Fruit fly (Drosophila melanogaster): ENCODE measurements around the gene RYa-R.
A peak's percentile ranks its signal among the peaks of the same experiment; 100 is the strongest.

Gene RYa-R

dm6 chr3R:27019701-27020172 is 23.0 kb downstream of the RYa-R start, which contains the start of gene CG17191 (continued):
- TF ChIP-seq CG18619 (GFP tag; optimal IDR thresholded peaks at IDR 0.05) (no peak), slbo (GFP tag; IDR thresholded peaks at IDR 0.05) (no peak), jigr1 (GFP tag; IDR thresholded peaks at IDR 0.05) (no peak), crp (GFP tag; optimal IDR thresholded peaks at IDR 0.05) (no peak), Bgb (GFP tag; IDR thresholded peaks at IDR 0.05; ENCODE audit: partially characterized antibody) (no peak), wek (GFP tag; optimal IDR thresholded peaks at IDR 0.05) (no peak), mld (GFP tag; IDR thresholded peaks at IDR 0.05; ENCODE audit: partially characterized antibody) (no peak), exex (tag; optimal IDR thresholded peaks at IDR 0.05) (peak; percentile 90), CG2199 (GFP tag; IDR thresholded peaks at IDR 0.05) (no peak), yki (optimal IDR thresholded peaks at IDR 0.05) (no peak), NC2α (GFP tag; optimal IDR thresholded peaks at IDR 0.05) (no peak), lola (GFP tag; optimal IDR thresholded peaks at IDR 0.05) (no peak), CG13424 (tag; optimal IDR thresholded peaks at IDR 0.05) (no peak), B-H1 (GFP tag; IDR thresholded peaks at IDR 0.05) (no peak), CG8388 (GFP tag; optimal IDR thresholded peaks at IDR 0.05) (no peak), CG18599 (GFP tag; optimal IDR thresholded peaks at IDR 0.05) (peak; percentile 23), Side (GFP tag; optimal IDR thresholded peaks at IDR 0.05) (no peak), knrl (GFP tag; IDR thresholded peaks at IDR 0.05; ENCODE audit: partially characterized antibody) (no peak), CG3407 (GFP tag; optimal IDR thresholded peaks at IDR 0.05) (no peak)

dm6 chr3R:27021278-27021677 is 24.5 kb downstream of the RYa-R start, which contains the start of gene CG6283:
Gene CG6283, minus strand, starts transcription at chr3R:27021378.
- TF ChIP-seq sug (tag; optimal IDR thresholded peaks at IDR 0.05) (peak; percentile 28), sob (GFP tag; IDR thresholded peaks at IDR 0.05) (no peak)

dm6 chr3R:27023117-27023516 is 26.3 kb downstream of the RYa-R start, which contains the start of gene CG6277:
Gene CG6277, minus strand, starts transcription at chr3R:27023217.
- TF ChIP-seq Max (GFP tag; optimal IDR thresholded peaks at IDR 0.05) (no peak), gcm2 (GFP tag; optimal IDR thresholded peaks at IDR 0.05) (no peak), CG15514 (GFP tag; optimal IDR thresholded peaks at IDR 0.05) (no peak), disco-r (GFP tag; optimal IDR thresholded peaks at IDR 0.05) (no peak), sug (tag; optimal IDR thresholded peaks at IDR 0.05) (peak; percentile 68)

dm6 chr3R:27026009-27026408 is 29.2 kb downstream of the RYa-R start, which contains the start of gene CG6271:
Gene CG6271, minus strand, starts transcription at chr3R:27026109.
- TF ChIP-seq sob (GFP tag; IDR thresholded peaks at IDR 0.05) (no peak), crc (GFP tag; optimal IDR thresholded peaks at IDR 0.05) (no peak)

- no peak for TF ChIP-seq croc (GFP tag; conservative IDR thresholded peaks at IDR 0.05)
- no peak for TF ChIP-seq CG34376 (GFP tag; optimal IDR thresholded peaks at IDR 0.05)
- no peak for TF ChIP-seq CG13624 (GFP tag; optimal IDR thresholded peaks at IDR 0.05)
- TF ChIP-seq CG14860 (GFP tag; IDR thresholded peaks at IDR 0.05; ENCODE audit: partially characterized antibody) = no peak
- TF ChIP-seq Lpt (GFP tag; optimal IDR thresholded peaks at IDR 0.05) = no peak
- no peak for TF ChIP-seq Sox102F (GFP tag; optimal IDR thresholded peaks at IDR 0.05)
- no peak for TF ChIP-seq Bdp1 (GFP tag; optimal IDR thresholded peaks at IDR 0.05)
- TF ChIP-seq Neu2 (GFP tag; optimal IDR thresholded peaks at IDR 0.05; ENCODE audit: borderline replicate concordance) = no peak
- TF ChIP-seq CG1647 (GFP tag; optimal IDR thresholded peaks at IDR 0.05) = no peak
- no peak for TF ChIP-seq emc (GFP tag; optimal IDR thresholded peaks at IDR 0.05)
- TF ChIP-seq CG12155 (GFP tag; optimal IDR thresholded peaks at IDR 0.05) = no peak
- TF ChIP-seq CG6683 (GFP tag; optimal IDR thresholded peaks at IDR 0.05) = no peak
- no peak for TF ChIP-seq CG8089 (GFP tag; optimal IDR thresholded peaks at IDR 0.05)
- TF ChIP-seq CG5953 (GFP tag; IDR thresholded peaks at IDR 0.05) = no peak
- no peak for TF ChIP-seq CG3281 (GFP tag; optimal IDR thresholded peaks at IDR 0.05)
- no peak for TF ChIP-seq CG18764 (GFP tag; optimal IDR thresholded peaks at IDR 0.05)
- no peak for TF ChIP-seq NfI (GFP tag; optimal IDR thresholded peaks at IDR 0.05)
- TF ChIP-seq Opbp (GFP tag; IDR thresholded peaks at IDR 0.05; ENCODE audit: partially characterized antibody) = no peak
- no peak for TF ChIP-seq salm (tag; optimal IDR thresholded peaks at IDR 0.05)
These were observed 37.2 kb downstream of the RYa-R start for dm6 chr3R:27033935-27034334.

Data from whole organism, embryonic.